Fruit fly (Drosophila melanogaster) whole organism, embryonic: Measurements from ENCODE around the gene CG7914.

Source experiments
- Asciz ChIP-seq: fragments of 200-800 bp; sonication (Bioruptor generic); optimal IDR thresholded peaks from 2 replicates; lab custom pipeline; 2017; ENCODE audit warnings: missing biosample characterization, mild to moderate bottlenecking, missing genetic modification characterization, missing genetic modification reagents
- CG10209 ChIP-seq: fragments of 200-800 bp; sonication (Bioruptor generic); optimal IDR thresholded peaks from 3 replicates; lab custom pipeline; 2017; ENCODE audit warnings: missing biosample characterization, mild to moderate bottlenecking, missing genetic modification characterization, missing genetic modification reagents
- CG10565 ChIP-seq: fragments of 200-800 bp; sonication (Bioruptor generic); optimal IDR thresholded peaks from 3 replicates; lab custom pipeline; 2016; ENCODE audit warnings: missing biosample characterization, mild to moderate bottlenecking, missing genetic modification characterization
- CG10979 ChIP-seq: fragments of 200-800 bp; sonication (Bioruptor generic); optimal IDR thresholded peaks from 2 replicates; lab custom pipeline; 2018; ENCODE audit warnings: missing biosample characterization, mild to moderate bottlenecking, missing genetic modification characterization, moderate library complexity
- CG11247 ChIP-seq: fragments of 200-800 bp; sonication (Bioruptor generic); IDR thresholded peaks from 2 replicates; pipeline ENCODE4 v1.3.6; 2022; ENCODE audit warnings: missing biosample characterization, missing genetic modification characterization
- CG12071 ChIP-seq: fragments of 200-800 bp; sonication (Bioruptor generic); optimal IDR thresholded peaks from 3 replicates; lab custom pipeline; 2018; ENCODE audit warnings: missing biosample characterization, mild to moderate bottlenecking, missing genetic modification characterization
- CG13775 ChIP-seq: fragments of 200-800 bp; sonication (Bioruptor generic); optimal IDR thresholded peaks from 3 replicates; lab custom pipeline; 2017; ENCODE audit warnings: missing biosample characterization, mild to moderate bottlenecking, missing genetic modification characterization
- CG13894 ChIP-seq: fragments of 200-800 bp; sonication (Bioruptor generic); optimal IDR thresholded peaks from 3 replicates; lab custom pipeline; 2018; ENCODE audit warnings: missing biosample characterization, mild to moderate bottlenecking, missing genetic modification characterization, moderate library complexity
- CG14860 ChIP-seq: fragments of 200-800 bp; sonication (Bioruptor generic); IDR thresholded peaks from 3 replicates; pipeline ENCODE4 v1.3.6; 2022; ENCODE audit warnings: missing biosample characterization, missing genetic modification characterization; ENCODE audit not compliant: partially characterized antibody
- CG1602 ChIP-seq: fragments of 200-800 bp; sonication (Bioruptor generic); optimal IDR thresholded peaks from 3 replicates; lab custom pipeline; 2016; ENCODE audit warnings: missing biosample characterization, missing genetic modification characterization
- CG17385 ChIP-seq: fragments of 200-800 bp; sonication (Bioruptor generic); optimal IDR thresholded peaks from 3 replicates; lab custom pipeline; 2018; ENCODE audit warnings: missing biosample characterization, mild to moderate bottlenecking, missing genetic modification characterization
- CG18619 ChIP-seq: fragments of 200-800 bp; sonication (Bioruptor generic); optimal IDR thresholded peaks from 3 replicates; lab custom pipeline; 2017; ENCODE audit warnings: missing biosample characterization, mild to moderate bottlenecking, missing genetic modification characterization
- CG2129 ChIP-seq: fragments of 200-800 bp; sonication (Bioruptor generic); IDR thresholded peaks from 2 replicates; pipeline ENCODE4 v1.3.6; 2022; ENCODE audit warnings: missing biosample characterization, missing genetic modification characterization; ENCODE audit not compliant: partially characterized antibody
- CG30020 ChIP-seq: fragments of 200-800 bp; optimal IDR thresholded peaks from 2 replicates; lab custom pipeline; 2019; ENCODE audit warnings: missing biosample characterization, mild to moderate bottlenecking, missing genetic modification characterization, moderate library complexity
- CG32532 ChIP-seq: fragments of 200-800 bp; sonication (Bioruptor generic); IDR thresholded peaks from 2 replicates; pipeline ENCODE4 v1.3.6; 2022; ENCODE audit warnings: missing biosample characterization, missing genetic modification characterization
- CG6175 ChIP-seq: fragments of 200-800 bp; sonication (Bioruptor generic); IDR thresholded peaks from 3 replicates; pipeline ENCODE4 v1.3.6; 2022; ENCODE audit warnings: missing biosample characterization, missing genetic modification characterization
- CG6683 ChIP-seq: fragments of 200-800 bp; sonication (Bioruptor generic); optimal IDR thresholded peaks from 2 replicates; lab custom pipeline; 2017; ENCODE audit warnings: missing biosample characterization, mild to moderate bottlenecking, missing genetic modification characterization, missing genetic modification reagents
- CG6813 ChIP-seq: fragments of 200-800 bp; sonication (Bioruptor generic); optimal IDR thresholded peaks from 2 replicates; lab custom pipeline; 2017; ENCODE audit warnings: missing biosample characterization, missing genetic modification characterization, mild to moderate bottlenecking, moderate library complexity, missing genetic modification reagents
- CG8478 ChIP-seq: fragments of >200 bp; optimal IDR thresholded peaks from 2 replicates; lab custom pipeline; 2018
- CG9932 ChIP-seq: fragments of 200-800 bp; sonication (Bioruptor generic); IDR thresholded peaks from 2 replicates; pipeline ENCODE4 v1.3.6; 2022; ENCODE audit warnings: missing biosample characterization, missing genetic modification characterization
- Doc2 ChIP-seq: fragments of 200-800 bp; sonication (Bioruptor generic); IDR thresholded peaks from 2 replicates; pipeline ENCODE4 v1.3.6; 2022; ENCODE audit warnings: missing biosample characterization, missing genetic modification characterization
- Ets97D ChIP-seq: fragments of 200-800 bp; sonication (Bioruptor generic); optimal IDR thresholded peaks from 3 replicates; lab custom pipeline; 2016; ENCODE audit warnings: missing biosample characterization, missing genetic modification characterization
- Fer1 ChIP-seq: fragments of 200-800 bp; sonication (Bioruptor generic); optimal IDR thresholded peaks from 2 replicates; lab custom pipeline; 2017; ENCODE audit warnings: missing biosample characterization, mild to moderate bottlenecking, missing genetic modification characterization
- GATAe ChIP-seq: fragments of 200-800 bp; sonication (Bioruptor generic); conservative IDR thresholded peaks from 2 replicates; pipeline ENCODE4 v1.3.6; 2022; ENCODE audit warnings: missing biosample characterization, missing genetic modification characterization
- Gug ChIP-seq: fragments of 200-800 bp; sonication (Bioruptor generic); IDR thresholded peaks from 4 replicates; pipeline ENCODE4 v1.3.6; 2022; ENCODE audit warnings: missing biosample characterization, missing genetic modification characterization
- Hey ChIP-seq: fragments of 200-800 bp; sonication (Bioruptor generic); optimal IDR thresholded peaks from 3 replicates; lab custom pipeline; 2018; ENCODE audit warnings: missing biosample characterization, mild to moderate bottlenecking, missing genetic modification characterization
- Hsf ChIP-seq: fragments of 200-800 bp; sonication (Bioruptor generic); optimal IDR thresholded peaks from 3 replicates; lab custom pipeline; 2016; ENCODE audit warnings: missing biosample characterization, missing genetic modification characterization
- Sox102F ChIP-seq: fragments of 200-800 bp; sonication (Bioruptor generic); optimal IDR thresholded peaks from 2 replicates; lab custom pipeline; 2018; ENCODE audit warnings: missing biosample characterization, mild to moderate bottlenecking, missing genetic modification characterization, moderate library complexity
- Spps ChIP-seq: fragments of 200-800 bp; sonication (Bioruptor generic); optimal IDR thresholded peaks from 2 replicates; lab custom pipeline; 2018; ENCODE audit warnings: missing biosample characterization, mild to moderate bottlenecking, missing genetic modification characterization
- Vsx1 ChIP-seq: fragments of 200-800 bp; sonication (Bioruptor generic); optimal IDR thresholded peaks from 2 replicates; lab custom pipeline; 2017; ENCODE audit warnings: missing biosample characterization, mild to moderate bottlenecking, missing genetic modification characterization, missing genetic modification reagents
- al ChIP-seq: fragments of 200-800 bp; sonication (Bioruptor generic); IDR thresholded peaks from 2 replicates; pipeline ENCODE4 v1.3.6; 2022; ENCODE audit warnings: missing biosample characterization, missing genetic modification characterization
- ase ChIP-seq: fragments of 200-800 bp; sonication (Bioruptor generic); IDR thresholded peaks from 3 replicates; pipeline ENCODE4 v1.3.6; 2022; ENCODE audit warnings: missing biosample characterization, missing genetic modification characterization
- ash1 ChIP-seq: fragments of 200-800 bp; sonication (Bioruptor generic); optimal IDR thresholded peaks from 2 replicates; lab custom pipeline; 2018; ENCODE audit warnings: missing biosample characterization, mild to moderate bottlenecking, missing genetic modification characterization
- bbx ChIP-seq: fragments of 200-800 bp; sonication (Bioruptor generic); IDR thresholded peaks from 2 replicates; pipeline ENCODE4 v1.3.6; 2022; ENCODE audit warnings: missing biosample characterization, missing genetic modification characterization; ENCODE audit not compliant: partially characterized antibody
- caup ChIP-seq: fragments of 200-800 bp; sonication (Bioruptor generic); optimal IDR thresholded peaks from 3 replicates; lab custom pipeline; 2017; ENCODE audit warnings: missing biosample characterization, mild to moderate bottlenecking, missing genetic modification characterization, moderate library complexity; ENCODE audit not compliant: severe bottlenecking
- cg ChIP-seq: fragments of 200-800 bp; sonication (Bioruptor generic); optimal IDR thresholded peaks from 3 replicates; lab custom pipeline; 2019; ENCODE audit warnings: missing biosample characterization, mild to moderate bottlenecking, missing genetic modification characterization, moderate library complexity
- dmrt11E ChIP-seq: fragments of 200-800 bp; sonication (Bioruptor generic); optimal IDR thresholded peaks from 3 replicates; lab custom pipeline; 2018; ENCODE audit warnings: missing biosample characterization, mild to moderate bottlenecking, missing genetic modification characterization, moderate library complexity
- dmrt99B ChIP-seq: fragments of 200-800 bp; sonication (Bioruptor generic); optimal IDR thresholded peaks from 2 replicates; lab custom pipeline; 2018; ENCODE audit warnings: missing biosample characterization, mild to moderate bottlenecking, missing genetic modification characterization, moderate library complexity
- fd102C ChIP-seq: fragments of 200-800 bp; sonication (Bioruptor generic); optimal IDR thresholded peaks from 2 replicates; lab custom pipeline; 2018; ENCODE audit warnings: missing biosample characterization, mild to moderate bottlenecking, missing genetic modification characterization, moderate library complexity
- fu2 ChIP-seq: fragments of 200-800 bp; sonication (Bioruptor generic); optimal IDR thresholded peaks from 2 replicates; lab custom pipeline; 2016; ENCODE audit warnings: missing biosample characterization, missing genetic modification characterization
- h ChIP-seq: fragments of >200 bp; optimal IDR thresholded peaks from 2 replicates; lab custom pipeline; 2017
- ham ChIP-seq: fragments of 200-800 bp; sonication (Bioruptor generic); IDR thresholded peaks from 2 replicates; pipeline ENCODE4 v1.3.6; 2022; ENCODE audit warnings: missing biosample characterization, missing genetic modification characterization
- lola ChIP-seq, 3 experiments: fragments of >200 bp in 2 of 3; fragments of 200-800 bp in 1 of 3; sonication (Bioruptor generic) in 1 of 3; optimal IDR thresholded peaks; 2 replicates each; lab custom pipeline; 2017 to 2019; ENCODE audit warnings: missing biosample characterization in 3 of 3, missing genetic modification characterization in 3 of 3, mild to moderate bottlenecking in 1 of 3, moderate library complexity in 1 of 3
- nmo ChIP-seq: fragments of 200-800 bp; sonication (Bioruptor generic); optimal IDR thresholded peaks from 2 replicates; lab custom pipeline; 2018; ENCODE audit warnings: missing biosample characterization, mild to moderate bottlenecking, missing genetic modification characterization, moderate library complexity
- peb ChIP-seq: fragments of 200-800 bp; sonication (Bioruptor generic); IDR thresholded peaks from 2 replicates; pipeline ENCODE4 v1.3.6; 2022; ENCODE audit warnings: missing biosample characterization, missing genetic modification characterization
- row ChIP-seq: fragments of 200-800 bp; sonication (Bioruptor generic); IDR thresholded peaks from 3 replicates; pipeline ENCODE4 v1.3.6; 2022; ENCODE audit warnings: missing biosample characterization, missing genetic modification characterization
- run ChIP-seq: fragments of 200-800 bp; sonication (Bioruptor generic); optimal IDR thresholded peaks from 3 replicates; lab custom pipeline; 2018; ENCODE audit warnings: missing biosample characterization, mild to moderate bottlenecking, missing genetic modification characterization
- trh ChIP-seq: fragments of 200-800 bp; sonication (Bioruptor generic); optimal IDR thresholded peaks from 2 replicates; lab custom pipeline; 2016; ENCODE audit warnings: missing biosample characterization, missing genetic modification characterization
- twi ChIP-seq: fragments of 200-800 bp; optimal IDR thresholded peaks from 2 replicates; lab custom pipeline; 2019; ENCODE audit warnings: missing biosample characterization, mild to moderate bottlenecking, missing genetic modification characterization, moderate library complexity
- wek ChIP-seq: fragments of 200-800 bp; sonication (Bioruptor generic); optimal IDR thresholded peaks from 3 replicates; lab custom pipeline; 2018; ENCODE audit warnings: missing biosample characterization, mild to moderate bottlenecking, missing genetic modification characterization, moderate library complexity
- yki ChIP-seq: fragments of >200 bp; optimal IDR thresholded peaks from 3 replicates; lab custom pipeline; 2018

CG7914 gene

DNA sequence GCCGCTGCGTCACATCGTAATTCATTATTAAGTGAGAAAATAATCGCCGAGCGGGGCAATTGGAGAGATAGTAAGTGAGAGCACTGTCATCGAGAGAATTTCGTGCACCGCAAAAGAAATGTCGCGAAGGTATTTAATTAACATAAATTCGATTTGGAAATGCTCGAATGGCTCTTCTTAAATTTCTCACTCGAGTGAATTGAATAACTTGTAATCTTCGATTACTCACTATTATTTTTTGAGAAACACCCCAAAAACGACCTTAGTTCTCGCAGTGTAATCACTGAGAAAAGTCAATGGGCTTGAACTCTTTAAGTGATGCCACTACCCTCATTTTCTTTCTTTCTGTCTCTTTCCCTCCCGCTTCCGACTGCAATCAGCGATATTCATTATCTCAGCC, 38.2 kb downstream of the CG7914 start (continued):
- TF ChIP-seq CG6683 (GFP tag; lab: Kevin White, UChicago) (peak; percentile 27), lola (GFP tag; optimal IDR thresholded peaks at IDR 0.05; lab: Kevin White, UChicago) (peak in 1 of 3 experiments; percentile 94), peb (GFP tag; lab: Robert Waterston, UW) (peak; percentile 84), caup (peak; percentile 49), ase (GFP tag; lab: Robert Waterston, UW) (peak; percentile 72; the same call in 2 of the 3 replicates), Vsx1 (GFP tag; lab: Kevin White, UChicago) (peak; percentile 45), fu2 (GFP tag; lab: Kevin White, UChicago) (peak; percentile 47), dmrt11E (tag; lab: Kevin White, UChicago) (peak; percentile 97), Fer1 (GFP tag; lab: Kevin White, UChicago) (peak; percentile 25), Gug (GFP tag; lab: Robert Waterston, UW) (peak; percentile 74; the same call in 3 of the 4 replicates), Hsf (GFP tag; lab: Kevin White, UChicago) (peak; percentile 87), CG18619 (GFP tag; lab: Kevin White, UChicago) (peak; percentile 68), CG2129 (no peak), Doc2 (GFP tag; lab: Robert Waterston, UW) (no peak), Hey (no peak), CG9932 (peak; percentile 40; the same call in 1 of the 2 replicates), bbx (no peak), dmrt99B (tag; lab: Kevin White, UChicago) (peak; percentile 88), yki (no peak), twi (peak; percentile 76), CG13894 (tag; lab: Kevin White, UChicago) (no peak), CG32532 (GFP tag; lab: Robert Waterston, UW) (peak; percentile 58; the same call in 1 of the 2 replicates), CG10565 (GFP tag; lab: Kevin White, UChicago) (peak; percentile 63), CG1602 (GFP tag; lab: Kevin White, UChicago) (peak; percentile 79), row (GFP tag; lab: Robert Waterston, UW) (peak; percentile 87), al (GFP tag; lab: Robert Waterston, UW) (no peak), nmo (GFP tag; lab: Kevin White, UChicago) (peak; percentile 97), CG12071 (GFP tag; lab: Kevin White, UChicago) (peak; percentile 53), Sox102F (GFP tag; lab: Kevin White, UChicago) (peak; percentile 91), CG11247 (GFP tag; lab: Robert Waterston, UW) (peak; percentile 55), ash1 (GFP tag; lab: Kevin White, UChicago) (no peak), CG6175 (GFP tag; lab: Robert Waterston, UW) (no peak), CG14860 (no peak), wek (GFP tag; lab: Kevin White, UChicago) (peak; percentile 67), CG17385 (GFP tag; lab: Kevin White, UChicago) (peak; percentile 75), GATAe (GFP tag; lab: Robert Waterston, UW) (no peak), Asciz (peak; percentile 84), Spps (peak; percentile 91), CG6813 (GFP tag; lab: Kevin White, UChicago) (peak; percentile 80), run (peak; percentile 30), CG13775 (GFP tag; lab: Kevin White, UChicago) (peak; percentile 84), CG10979 (tag; lab: Kevin White, UChicago) (peak; percentile 96), fd102C (GFP tag; lab: Kevin White, UChicago) (peak; percentile 84), CG8478 (lab: Kevin White, UChicago) (no peak), CG30020 (tag; lab: Kevin White, UChicago) (peak; percentile 60), h (lab: Kevin White, UChicago) (no peak), CG10209 (GFP tag; lab: Kevin White, UChicago) (peak; percentile 86), Ets97D (GFP tag; lab: Kevin White, UChicago) (peak; percentile 70), cg (no peak), trh (GFP tag; lab: Kevin White, UChicago) (peak; percentile 62), ham (no peak)
